Worm (Caenorhabditis elegans): ENCODE data around the gene VZK822L.2.

DNA sequence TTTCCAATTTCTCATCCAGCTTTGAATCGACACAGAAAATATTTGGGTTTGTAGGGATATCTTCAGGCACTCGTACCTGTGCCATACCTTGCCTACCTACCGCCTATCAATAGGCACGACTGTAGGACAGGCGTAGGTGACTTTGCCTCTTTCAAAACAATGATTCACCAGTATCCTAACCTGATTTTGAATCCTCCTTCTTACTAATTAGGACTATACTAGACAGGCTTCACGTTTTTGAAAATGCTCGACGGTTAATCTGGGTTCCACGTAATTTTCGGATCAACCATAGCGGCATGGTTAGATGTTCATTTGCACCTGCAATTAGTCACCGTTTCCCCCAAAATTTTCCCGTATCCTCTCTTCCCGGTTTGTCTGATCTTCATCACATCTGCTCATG is 43.4 kb upstream of the VZK822L.2 start:
- TF ChIP-seq ceh-13 (GFP tag; optimal IDR thresholded peaks at IDR 0.05) (no peak), ama-1 (optimal IDR thresholded peaks at IDR 0.05) (no peak), sea-1 (GFP tag; conservative IDR thresholded peaks at IDR 0.05) (no peak), F13C5.2 (tag; optimal IDR thresholded peaks at IDR 0.05) (no peak), tra-4 (tag; optimal IDR thresholded peaks at IDR 0.05) (no peak), B0310.2 (tag; optimal IDR thresholded peaks at IDR 0.05) (no peak), hnd-1 (tag; optimal IDR thresholded peaks at IDR 0.05) (no peak), tbx-37 (GFP tag; conservative IDR thresholded peaks at IDR 0.05) (no peak), aly-1 (tag; optimal IDR thresholded peaks at IDR 0.05) (no peak), hmg-4 (GFP tag; optimal IDR thresholded peaks at IDR 0.05) (no peak)

Data from whole organism, early embryonic.